5 fruit fly cellular contexts compared by ENCODE assay signal in the genomic region with DNA sequence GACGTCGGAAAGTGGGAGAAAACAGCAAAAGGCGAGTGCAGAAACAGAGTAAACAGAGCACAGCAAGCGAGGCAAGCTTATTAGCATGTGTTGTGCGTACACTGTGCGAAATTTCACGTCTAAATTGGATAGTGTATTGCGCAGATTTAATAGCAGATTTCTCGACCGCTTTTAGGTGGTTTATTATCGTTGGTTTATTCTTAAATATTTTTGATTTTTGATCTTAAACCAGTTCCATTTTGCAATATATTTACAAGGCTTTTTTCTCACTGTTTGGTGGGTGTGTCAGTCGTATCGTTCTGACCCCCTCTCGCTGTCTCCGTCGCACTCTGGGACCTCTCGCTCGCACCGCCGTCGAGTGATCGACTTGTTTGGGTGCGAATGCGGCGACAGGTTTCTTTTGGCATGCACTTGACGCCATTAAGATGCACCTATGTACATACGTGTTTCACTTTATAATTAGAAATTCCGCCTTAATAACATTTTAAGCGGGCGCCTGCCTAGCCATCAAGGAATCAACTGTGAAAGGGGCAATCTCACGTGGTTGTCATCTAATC.
TF ChIP-seq lines count a peak whose summit lies in the region.

No protein-coding gene starts in this region.

- TF ChIP-seq CTCF in whole organism, embryonic (GFP tag; optimal IDR thresholded peaks at IDR 0.05; lab: Kevin White, UChicago) = no peak

TF ChIP-seq in whole organism, adult, 20 proteins besides CTCF, POLR2A, EP300 and RAD21 (continues in another document):
- peak; percentile 60 for TF ChIP-seq Clk (GFP tag; optimal IDR thresholded peaks at IDR 0.05; lab: Kevin White, UChicago)
- TF ChIP-seq CG11617 (GFP tag; optimal IDR thresholded peaks at IDR 0.05; lab: Kevin White, UChicago) = peak; percentile 62
- peak; percentile 62 for TF ChIP-seq CG14711 (tag; optimal IDR thresholded peaks at IDR 0.05; lab: Kevin White, UChicago)
- TF ChIP-seq tj (GFP tag; optimal IDR thresholded peaks at IDR 0.05; lab: Kevin White, UChicago) = peak; percentile 51
- TF ChIP-seq CG7045 (GFP tag; optimal IDR thresholded peaks at IDR 0.05; lab: Kevin White, UChicago) = peak; percentile 90
- no peak for TF ChIP-seq ovo (GFP tag; optimal IDR thresholded peaks at IDR 0.05; lab: Kevin White, UChicago)
- peak; percentile 84 for TF ChIP-seq CG33017 (tag; optimal IDR thresholded peaks at IDR 0.05; lab: Kevin White, UChicago)
- TF ChIP-seq toe (GFP tag; optimal IDR thresholded peaks at IDR 0.05; lab: Kevin White, UChicago) = peak; percentile 67
- peak; percentile 77 for TF ChIP-seq CG12768 (GFP tag; optimal IDR thresholded peaks at IDR 0.05; lab: Kevin White, UChicago)
- TF ChIP-seq pad (GFP tag; optimal IDR thresholded peaks at IDR 0.05; lab: Kevin White, UChicago) = peak; percentile 14
- peak; percentile 17 for TF ChIP-seq bab1 (GFP tag; optimal IDR thresholded peaks at IDR 0.05; lab: Kevin White, UChicago)
- TF ChIP-seq cic (GFP tag; optimal IDR thresholded peaks at IDR 0.05; lab: Kevin White, UChicago) = peak; percentile 44
- TF ChIP-seq Hr96 (GFP tag; optimal IDR thresholded peaks at IDR 0.05; lab: Kevin White, UChicago) = peak; percentile 84
- TF ChIP-seq CG7101 (tag; optimal IDR thresholded peaks at IDR 0.05; lab: Kevin White, UChicago) = peak; percentile 60
- peak; percentile 78 for TF ChIP-seq kay (GFP tag; lab: Kevin White, UChicago; ENCODE audit: borderline replicate concordance)
- TF ChIP-seq Crg-1 (GFP tag; optimal IDR thresholded peaks at IDR 0.05; lab: Kevin White, UChicago) = peak; percentile 43

TF ChIP-seq in whole organism, embryonic, 481 proteins besides CTCF, POLR2A, EP300 and RAD21 (continues in another document):
- TF ChIP-seq CG17802 (tag; optimal IDR thresholded peaks at IDR 0.05; lab: Kevin White, UChicago) = no peak
- no peak for TF ChIP-seq CG12299 (tag; optimal IDR thresholded peaks at IDR 0.05; lab: Kevin White, UChicago)
- no peak for TF ChIP-seq CG12744 (GFP tag; optimal IDR thresholded peaks at IDR 0.05; lab: Kevin White, UChicago)
- TF ChIP-seq CG12236 (GFP tag; optimal IDR thresholded peaks at IDR 0.05; lab: Kevin White, UChicago) = no peak
- TF ChIP-seq ato (GFP tag; IDR thresholded peaks at IDR 0.05; lab: Robert Waterston, UW; ENCODE audit: partially characterized antibody) = no peak
- no peak for TF ChIP-seq dmrt11E (tag; optimal IDR thresholded peaks at IDR 0.05; lab: Kevin White, UChicago)
- no peak for TF ChIP-seq ERR (GFP tag; optimal IDR thresholded peaks at IDR 0.05; lab: Kevin White, UChicago)
- no peak for TF ChIP-seq grn (GFP tag; optimal IDR thresholded peaks at IDR 0.05; lab: Kevin White, UChicago)
- no peak for TF ChIP-seq phol (tag; optimal IDR thresholded peaks at IDR 0.05; lab: Kevin White, UChicago)
- TF ChIP-seq CG13775 (GFP tag; optimal IDR thresholded peaks at IDR 0.05; lab: Kevin White, UChicago) = no peak
- peak; percentile 32 for TF ChIP-seq lab (GFP tag; optimal IDR thresholded peaks at IDR 0.05; lab: Kevin White, UChicago)
- TF ChIP-seq Optix (GFP tag; IDR thresholded peaks at IDR 0.05; lab: Robert Waterston, UW) = no peak
- no peak for TF ChIP-seq CG2712 (tag; optimal IDR thresholded peaks at IDR 0.05; lab: Kevin White, UChicago)
- TF ChIP-seq lmd (GFP tag; IDR thresholded peaks at IDR 0.05; lab: Robert Waterston, UW) = 0 out of 2 replicates have a peak, but pooled peaks have one; percentile 14
- TF ChIP-seq prd (optimal IDR thresholded peaks at IDR 0.05; lab: Kevin White, UChicago) = no peak
- TF ChIP-seq prd (GFP tag; IDR thresholded peaks at IDR 0.05; lab: Robert Waterston, UW) = no peak
- no peak for TF ChIP-seq CG10959 (GFP tag; IDR thresholded peaks at IDR 0.05; lab: Robert Waterston, UW)
- TF ChIP-seq CG13624 (GFP tag; optimal IDR thresholded peaks at IDR 0.05; lab: Kevin White, UChicago) = no peak

TF ChIP-seq in whole organism, prepupa, 60 proteins besides CTCF, POLR2A, EP300 and RAD21 (continues in another document):
- TF ChIP-seq CG7368 (GFP tag; optimal IDR thresholded peaks at IDR 0.05; lab: Kevin White, UChicago) = peak; percentile 84
- peak; percentile 92 for TF ChIP-seq Ets21C (GFP tag; optimal IDR thresholded peaks at IDR 0.05; lab: Kevin White, UChicago)
- TF ChIP-seq CG11762 (GFP tag; optimal IDR thresholded peaks at IDR 0.05; lab: Kevin White, UChicago; ENCODE audit: insufficient read depth) = peak; percentile 84
- peak; percentile 91 for TF ChIP-seq achi (GFP tag; optimal IDR thresholded peaks at IDR 0.05; lab: Kevin White, UChicago)
- peak; percentile 74 for TF ChIP-seq CG3032 (tag; optimal IDR thresholded peaks at IDR 0.05; lab: Kevin White, UChicago)
- peak; percentile 76 for TF ChIP-seq spab (GFP tag; optimal IDR thresholded peaks at IDR 0.05; lab: Kevin White, UChicago)
- peak; percentile 85 for TF ChIP-seq Sox15 (GFP tag; optimal IDR thresholded peaks at IDR 0.05; lab: Kevin White, UChicago)
- peak; percentile 95 for TF ChIP-seq OdsH (GFP tag; optimal IDR thresholded peaks at IDR 0.05; lab: Kevin White, UChicago)
- peak; percentile 87 for TF ChIP-seq CG8632 (GFP tag; optimal IDR thresholded peaks at IDR 0.05; lab: Kevin White, UChicago)
- peak; percentile 92 for TF ChIP-seq pdm3 (GFP tag; optimal IDR thresholded peaks at IDR 0.05; lab: Kevin White, UChicago)
- TF ChIP-seq CG6276 (GFP tag; optimal IDR thresholded peaks at IDR 0.05; lab: Kevin White, UChicago) = peak; percentile 86
- TF ChIP-seq CG10631 (GFP tag; optimal IDR thresholded peaks at IDR 0.05; lab: Kevin White, UChicago) = peak; percentile 92
- TF ChIP-seq Eip93F (GFP tag; optimal IDR thresholded peaks at IDR 0.05; lab: Kevin White, UChicago) = peak; percentile 34
- peak; percentile 41 for TF ChIP-seq CG9139 (GFP tag; optimal IDR thresholded peaks at IDR 0.05; lab: Kevin White, UChicago)
- TF ChIP-seq fd85E (GFP tag; optimal IDR thresholded peaks at IDR 0.05; lab: Kevin White, UChicago) = peak; percentile 76
- TF ChIP-seq CG4318 (GFP tag; optimal IDR thresholded peaks at IDR 0.05; lab: Kevin White, UChicago) = peak; percentile 90
- peak; percentile 98 for TF ChIP-seq Eip78C (GFP tag; lab: Kevin White, UChicago)
- TF ChIP-seq acj6 (GFP tag; optimal IDR thresholded peaks at IDR 0.05; lab: Kevin White, UChicago) = peak; percentile 93

TF ChIP-seq in whole organism, pupa, 21 proteins besides CTCF, POLR2A, EP300 and RAD21 (continues in another document):
- TF ChIP-seq fd96Ca (GFP tag; IDR thresholded peaks at IDR 0.05; lab: Robert Waterston, UW) (peak; percentile 97), rn (GFP tag; IDR thresholded peaks at IDR 0.05; lab: Robert Waterston, UW) (peak; percentile 88), gl (tag; optimal IDR thresholded peaks at IDR 0.05; lab: Kevin White, UChicago) (peak; percentile 55), CG34367 (tag; optimal IDR thresholded peaks at IDR 0.05; lab: Kevin White, UChicago) (peak; percentile 77), CG12605 (GFP tag; IDR thresholded peaks at IDR 0.05; lab: Robert Waterston, UW) (peak; percentile 90), CG15710 (tag; optimal IDR thresholded peaks at IDR 0.05; lab: Kevin White, UChicago) (peak; percentile 81), CG32121 (GFP tag; IDR thresholded peaks at IDR 0.05; lab: Robert Waterston, UW) (peak; percentile 92), CG8301 (tag; optimal IDR thresholded peaks at IDR 0.05; lab: Kevin White, UChicago) (peak; percentile 95), CG17806 (tag; optimal IDR thresholded peaks at IDR 0.05; lab: Kevin White, UChicago) (peak; percentile 76), CG9948 (tag; optimal IDR thresholded peaks at IDR 0.05; lab: Kevin White, UChicago) (no peak), Snoo (tag; optimal IDR thresholded peaks at IDR 0.05; lab: Kevin White, UChicago) (peak; percentile 85), Pif1B (GFP tag; optimal IDR thresholded peaks at IDR 0.05; lab: Kevin White, UChicago) (peak; percentile 87), CG10348 (GFP tag; IDR thresholded peaks at IDR 0.05; lab: Robert Waterston, UW) (peak; percentile 64; the same call in 1 of the 2 replicates), CG8159 (tag; optimal IDR thresholded peaks at IDR 0.05; lab: Kevin White, UChicago) (peak; percentile 83), D1 (tag; optimal IDR thresholded peaks at IDR 0.05; lab: Kevin White, UChicago) (no peak), EcR (GFP tag; optimal IDR thresholded peaks at IDR 0.05; lab: Kevin White, UChicago) (peak; percentile 12), CG14655 (GFP tag; optimal IDR thresholded peaks at IDR 0.05; lab: Kevin White, UChicago) (peak; percentile 93), CG4496 (GFP tag; IDR thresholded peaks at IDR 0.05; lab: Robert Waterston, UW) (peak; percentile 96), Pif1A (GFP tag; optimal IDR thresholded peaks at IDR 0.05; lab: Kevin White, UChicago) (peak; percentile 89)

TF ChIP-seq in whole organism, wandering third instar larva, 38 proteins besides CTCF, POLR2A, EP300 and RAD21 (continues in another document):
- no peak for TF ChIP-seq Dif (GFP tag; optimal IDR thresholded peaks at IDR 0.05; lab: Kevin White, UChicago; ENCODE audit: partially characterized antibody)
- peak; percentile 17 for TF ChIP-seq Rel (GFP tag; optimal IDR thresholded peaks at IDR 0.05; lab: Kevin White, UChicago)
- TF ChIP-seq Rel (tag; optimal IDR thresholded peaks at IDR 0.05; lab: Kevin White, UChicago) = no peak
- TF ChIP-seq ey (GFP tag; optimal IDR thresholded peaks at IDR 0.05; lab: Kevin White, UChicago) = peak; percentile 87
- TF ChIP-seq Hr83 (GFP tag; optimal IDR thresholded peaks at IDR 0.05; lab: Kevin White, UChicago; ENCODE audit: poor library complexity, severe bottlenecking) = no peak
- peak; percentile 78 for TF ChIP-seq psq (GFP tag; optimal IDR thresholded peaks at IDR 0.05; lab: Kevin White, UChicago)
- peak; percentile 84 for TF ChIP-seq h (GFP tag; optimal IDR thresholded peaks at IDR 0.05; lab: Kevin White, UChicago)
- TF ChIP-seq GATAd (GFP tag; optimal IDR thresholded peaks at IDR 0.05; lab: Kevin White, UChicago) = peak; percentile 22
- TF ChIP-seq Myc (optimal IDR thresholded peaks at IDR 0.05; lab: Kevin White, UChicago) = no peak
- peak; percentile 72 for TF ChIP-seq OdsH (GFP tag; optimal IDR thresholded peaks at IDR 0.05; lab: Kevin White, UChicago)
- TF ChIP-seq brk (GFP tag; optimal IDR thresholded peaks at IDR 0.05; lab: Kevin White, UChicago) = no peak
- TF ChIP-seq lola (GFP tag; optimal IDR thresholded peaks at IDR 0.05; lab: Kevin White, UChicago) = no peak
- TF ChIP-seq HLH106 (tag; optimal IDR thresholded peaks at IDR 0.05; lab: Kevin White, UChicago) = peak; percentile 69
- peak; percentile 68 for TF ChIP-seq tai (GFP tag; optimal IDR thresholded peaks at IDR 0.05; lab: Kevin White, UChicago)
- TF ChIP-seq Jra (GFP tag; optimal IDR thresholded peaks at IDR 0.05; lab: Kevin White, UChicago) = peak; percentile 35
- TF ChIP-seq dmrt93B (GFP tag; optimal IDR thresholded peaks at IDR 0.05; lab: Kevin White, UChicago) = peak; percentile 62
- TF ChIP-seq rgr (GFP tag; optimal IDR thresholded peaks at IDR 0.05; lab: Kevin White, UChicago) = peak; percentile 73
- no peak for TF ChIP-seq CrebA (GFP tag; optimal IDR thresholded peaks at IDR 0.05; lab: Kevin White, UChicago; ENCODE audit: borderline replicate concordance)
- TF ChIP-seq foxo (GFP tag; optimal IDR thresholded peaks at IDR 0.05; lab: Kevin White, UChicago) = peak in 1 of 2 experiments; percentile 82
- TF ChIP-seq br (GFP tag; optimal IDR thresholded peaks at IDR 0.05; lab: Kevin White, UChicago) = peak; percentile 77
- peak; percentile 59 for TF ChIP-seq Sp1 (GFP tag; optimal IDR thresholded peaks at IDR 0.05; lab: Kevin White, UChicago)
